Fruit fly (Drosophila melanogaster) whole organism, adult: ENCODE results near the gene numb.

Source experiments
- CG11617 ChIP-seq: fragments of 200-800 bp; sonication (Bioruptor generic); optimal IDR thresholded peaks from 2 replicates; lab custom pipeline; 2017; ENCODE audit warnings: mild to moderate bottlenecking, missing biosample characterization, missing genetic modification reagents, missing genetic modification characterization
- CG12768 ChIP-seq: fragments of 200-800 bp; sonication (Bioruptor generic); optimal IDR thresholded peaks from 2 replicates; lab custom pipeline; 2017; ENCODE audit warnings: missing biosample characterization, missing genetic modification characterization, mild to moderate bottlenecking, moderate library complexity, missing genetic modification reagents
- CG14711 ChIP-seq: fragments of 200-800 bp; sonication (Bioruptor generic); optimal IDR thresholded peaks from 2 replicates; lab custom pipeline; 2018; ENCODE audit warnings: missing biosample characterization, mild to moderate bottlenecking, missing genetic modification characterization, moderate library complexity
- CG1620 ChIP-seq: fragments of 200-800 bp; sonication (Bioruptor generic); optimal IDR thresholded peaks from 2 replicates; lab custom pipeline; 2016; ENCODE audit warnings: missing biosample characterization, missing genetic modification characterization
- CG33017 ChIP-seq: fragments of 200-800 bp; sonication (Bioruptor generic); optimal IDR thresholded peaks from 2 replicates; lab custom pipeline; 2018; ENCODE audit warnings: missing biosample characterization, mild to moderate bottlenecking, missing genetic modification characterization, moderate library complexity
- CG5204 ChIP-seq: fragments of 200-800 bp; sonication (Bioruptor generic); optimal IDR thresholded peaks from 2 replicates; lab custom pipeline; 2016; ENCODE audit warnings: missing biosample characterization, missing genetic modification characterization
- CG7045 ChIP-seq: fragments of 200-800 bp; sonication (Bioruptor generic); optimal IDR thresholded peaks from 2 replicates; lab custom pipeline; 2017; ENCODE audit warnings: missing biosample characterization, mild to moderate bottlenecking, missing genetic modification characterization
- CG7101 ChIP-seq: fragments of 200-800 bp; sonication (Bioruptor generic); optimal IDR thresholded peaks from 2 replicates; lab custom pipeline; 2018; ENCODE audit warnings: missing biosample characterization, mild to moderate bottlenecking, missing genetic modification characterization, moderate library complexity
- Clk ChIP-seq: fragments of 200-800 bp; sonication (Bioruptor generic); optimal IDR thresholded peaks from 2 replicates; lab custom pipeline; 2017; ENCODE audit warnings: missing biosample characterization, missing genetic modification characterization
- Crg-1 ChIP-seq: fragments of 200-800 bp; sonication (Bioruptor generic); optimal IDR thresholded peaks from 2 replicates; lab custom pipeline; 2016; ENCODE audit warnings: missing biosample characterization, missing genetic modification characterization
- Hr96 ChIP-seq: fragments of 200-800 bp; sonication (Bioruptor generic); optimal IDR thresholded peaks from 2 replicates; lab custom pipeline; 2016; ENCODE audit warnings: missing biosample characterization, missing genetic modification characterization
- Mnt ChIP-seq: fragments of 200-800 bp; sonication (Bioruptor generic); optimal IDR thresholded peaks from 2 replicates; lab custom pipeline; 2016; ENCODE audit warnings: missing biosample characterization, mild to moderate bottlenecking, missing genetic modification characterization
- bab1 ChIP-seq: fragments of 200-800 bp; sonication (Bioruptor generic); optimal IDR thresholded peaks from 3 replicates; lab custom pipeline; 2019; ENCODE audit warnings: missing biosample characterization, mild to moderate bottlenecking, missing genetic modification characterization, moderate library complexity
- cic ChIP-seq: fragments of 200-800 bp; sonication (Bioruptor generic); optimal IDR thresholded peaks from 2 replicates; lab custom pipeline; 2017; ENCODE audit warnings: missing biosample characterization, mild to moderate bottlenecking, missing genetic modification characterization, moderate library complexity
- cnc ChIP-seq, 2 experiments: fragments of >200 bp; optimal IDR thresholded peaks; 2 replicates each; lab custom pipeline; 2017
- kay ChIP-seq: fragments of 200-800 bp; sonication (Bioruptor generic); peaks from one replicate; lab custom pipeline; 2016; ENCODE audit warnings: missing biosample characterization, missing genetic modification characterization, borderline replicate concordance
- ovo ChIP-seq: fragments of 200-800 bp; sonication (Bioruptor generic); optimal IDR thresholded peaks from 2 replicates; lab custom pipeline; 2016; ENCODE audit warnings: missing biosample characterization, missing genetic modification characterization
- pad ChIP-seq: fragments of 200-800 bp; sonication (Bioruptor generic); optimal IDR thresholded peaks from 3 replicates; lab custom pipeline; 2017; ENCODE audit warnings: missing biosample characterization, missing genetic modification characterization, mild to moderate bottlenecking, moderate library complexity, missing genetic modification reagents
- tj ChIP-seq: fragments of 200-800 bp; sonication (Bioruptor generic); optimal IDR thresholded peaks from 3 replicates; lab custom pipeline; 2017; ENCODE audit warnings: missing biosample characterization, mild to moderate bottlenecking, missing genetic modification characterization, moderate library complexity
- toe ChIP-seq: fragments of 200-800 bp; sonication (Bioruptor generic); optimal IDR thresholded peaks from 2 replicates; lab custom pipeline; 2016; ENCODE audit warnings: missing biosample characterization, missing genetic modification characterization

numb gene

dm6 chr2L:9457865-9458264 is 20.6 kb downstream of the numb start:
- no peak for TF ChIP-seq CG5204 (GFP tag; lab: Kevin White, UChicago)

dm6 chr2L:9459372-9460091 is 22.3 kb downstream of the numb start:
- TF ChIP-seq tj (GFP tag; lab: Kevin White, UChicago): peak; percentile 30
- TF ChIP-seq CG1620 (GFP tag; lab: Kevin White, UChicago): no peak
- peak; percentile 35 for TF ChIP-seq CG7045 (GFP tag; lab: Kevin White, UChicago)
- TF ChIP-seq kay (GFP tag; lab: Kevin White, UChicago): peak; percentile 91
- peak; percentile 11 for TF ChIP-seq CG11617
- no peak for TF ChIP-seq Hr96

- TF ChIP-seq Hr96 (no peak), CG11617 (no peak), bab1 (no peak)
Measured at dm6 chr2L:9460092-9460473, 22.8 kb downstream of the numb start.

- no peak for TF ChIP-seq cnc (optimal IDR thresholded peaks at IDR 0.05; lab: Kevin White, UChicago)
- TF ChIP-seq CG12768 (GFP tag; lab: Kevin White, UChicago): no peak
- TF ChIP-seq toe (GFP tag; lab: Kevin White, UChicago): no peak
- TF ChIP-seq CG5204 (GFP tag; lab: Kevin White, UChicago): no peak
- TF ChIP-seq ovo: no peak
- no peak for TF ChIP-seq Clk (GFP tag; lab: Kevin White, UChicago)
Measured at dm6 chr2L:9464455-9465063, 27.3 kb downstream of the numb start.

- TF ChIP-seq Crg-1 (GFP tag; lab: Kevin White, UChicago) (no peak), CG11617 (no peak), tj (GFP tag; lab: Kevin White, UChicago) (no peak)
Measured at dm6 chr2L:9467392-9467791, 30.1 kb downstream of the numb start.

- no peak for TF ChIP-seq cic (GFP tag; lab: Kevin White, UChicago)
- TF ChIP-seq CG12768 (GFP tag; lab: Kevin White, UChicago): no peak
- peak; percentile 82 for TF ChIP-seq bab1
- peak; percentile 8 for TF ChIP-seq CG14711 (tag; lab: Kevin White, UChicago)
Measured at dm6 chr2L:9487468-9487867, 50.2 kb downstream of the numb start.

- TF ChIP-seq Hr96 (peak; percentile 86), Mnt (GFP tag; lab: Kevin White, UChicago) (no peak), toe (GFP tag; lab: Kevin White, UChicago) (peak; percentile 55), ovo (no peak), CG11617 (no peak), tj (GFP tag; lab: Kevin White, UChicago) (no peak), cnc (optimal IDR thresholded peaks at IDR 0.05; lab: Kevin White, UChicago) (no peak), cic (GFP tag; lab: Kevin White, UChicago) (no peak), CG7045 (GFP tag; lab: Kevin White, UChicago) (peak; percentile 65), CG7101 (tag; lab: Kevin White, UChicago) (peak; percentile 11), pad (GFP tag; lab: Kevin White, UChicago) (peak; percentile 57), CG12768 (GFP tag; lab: Kevin White, UChicago) (peak; percentile 54), CG14711 (tag; lab: Kevin White, UChicago) (peak; percentile 27), Clk (GFP tag; lab: Kevin White, UChicago) (no peak), bab1 (peak; percentile 63), CG33017 (tag; lab: Kevin White, UChicago) (no peak), CG1620 (GFP tag; lab: Kevin White, UChicago) (no peak), CG5204 (GFP tag; lab: Kevin White, UChicago) (peak; percentile 18), kay (GFP tag; lab: Kevin White, UChicago) (no peak), Crg-1 (GFP tag; lab: Kevin White, UChicago) (no peak)
Measured at dm6 chr2L:9490788-9491187, 53.5 kb downstream of the numb start.
